Worm (Caenorhabditis elegans) whole organism, L2 larva: ENCODE data around the gene C04C3.14.

ENCODE experiments used
- lsy-2 ChIP-seq, 2 experiments: fragments of 150-350 bp in 1 of 2; sonication (generic microtip) in 1 of 2; optimal IDR thresholded peaks; 2 replicates each; lab custom pipeline; 2014 to 2017; ENCODE audit warnings: missing biosample characterization in 2 of 2, missing genetic modification characterization in 2 of 2
- nhr-11 ChIP-seq: fragments of 150-350 bp; optimal IDR thresholded peaks from 2 replicates; lab custom pipeline; 2014; ENCODE audit warnings: missing biosample characterization, missing genetic modification characterization
- nhr-12 ChIP-seq: fragments of 150-350 bp; optimal IDR thresholded peaks from 2 replicates; lab custom pipeline; 2014; ENCODE audit warnings: missing biosample characterization, missing genetic modification characterization
- nhr-21 ChIP-seq: fragments of 150-350 bp; optimal IDR thresholded peaks from 2 replicates; lab custom pipeline; 2014; ENCODE audit warnings: missing biosample characterization, missing genetic modification characterization
- nhr-6 ChIP-seq: fragments of 150-350 bp; optimal IDR thresholded peaks from 2 replicates; lab custom pipeline; 2014; ENCODE audit warnings: missing biosample characterization, missing genetic modification characterization
- unc-55 ChIP-seq: fragments of 150-350 bp; sonication (generic microtip); optimal IDR thresholded peaks from 3 replicates; lab custom pipeline; 2014; ENCODE audit warnings: missing biosample characterization, missing genetic modification reagents, missing genetic modification characterization
- unc-62 ChIP-seq: fragments of 150-350 bp; optimal IDR thresholded peaks from 2 replicates; lab custom pipeline; 2014; ENCODE audit warnings: missing biosample characterization, missing genetic modification reagents, missing genetic modification characterization
- ztf-1 ChIP-seq: fragments of 200-800 bp; sonication (Bioruptor generic); conservative IDR thresholded peaks from 2 replicates; pipeline ENCODE4 v1.3.6; 2022; ENCODE audit warnings: missing genetic modification characterization, missing compliant biosample characterization

- TF ChIP-seq ztf-1: no peak
- TF ChIP-seq nhr-21 (tag; lab: Kevin White, UChicago): no peak
- no peak for TF ChIP-seq nhr-11 (tag; lab: Kevin White, UChicago)
- no peak for TF ChIP-seq unc-55 (GFP tag; lab: Kevin White, UChicago)
- TF ChIP-seq lsy-2 (tag; optimal IDR thresholded peaks at IDR 0.05; lab: Kevin White, UChicago): no peak
- TF ChIP-seq nhr-12 (tag; lab: Kevin White, UChicago): no peak
- no peak for TF ChIP-seq unc-62 (GFP tag; lab: Kevin White, UChicago)
- TF ChIP-seq nhr-6 (tag; lab: Kevin White, UChicago): no peak
Measured at ce11 chrIV:3354757-3355156, 40.9 kb upstream of the C04C3.14 start, which contains the start of gene F42A6.1.
